Fruit fly (Drosophila melanogaster) whole organism, embryonic: ENCODE measurements around the gene Gycalpha99B.

Source experiments
- Antp ChIP-seq: fragments of 200-800 bp; sonication (Bioruptor generic); optimal IDR thresholded peaks from 3 replicates; lab custom pipeline; 2016; ENCODE audit warnings: missing biosample characterization, missing genetic modification characterization
- Awh ChIP-seq: fragments of 200-800 bp; sonication (Bioruptor generic); IDR thresholded peaks from 2 replicates; pipeline ENCODE4, ENCODE4 v1.3.6; 2022; ENCODE audit warnings: missing biosample characterization, missing genetic modification characterization
- BEAF-32 ChIP-seq: fragments of 200-800 bp; sonication (Bioruptor generic); optimal IDR thresholded peaks from 3 replicates; lab custom pipeline; 2017; ENCODE audit warnings: missing biosample characterization, missing genetic modification characterization, mild to moderate bottlenecking, moderate library complexity, missing genetic modification reagents
- Bgb ChIP-seq: fragments of 200-800 bp; sonication (Bioruptor generic); IDR thresholded peaks from 2 replicates; pipeline ENCODE4 v1.3.6; 2022; ENCODE audit warnings: missing biosample characterization, missing genetic modification characterization; ENCODE audit not compliant: partially characterized antibody
- Blimp-1 ChIP-seq: fragments of 200-800 bp; sonication (Bioruptor generic); optimal IDR thresholded peaks from 3 replicates; lab custom pipeline; 2018; ENCODE audit warnings: missing biosample characterization, missing genetic modification characterization, mild to moderate bottlenecking, moderate library complexity, missing genetic modification reagents
- CG10267 ChIP-seq: fragments of 200-800 bp; sonication (Bioruptor generic); optimal IDR thresholded peaks from 2 replicates; lab custom pipeline; 2018; ENCODE audit warnings: missing biosample characterization, mild to moderate bottlenecking, missing genetic modification characterization, moderate library complexity
- CG10565 ChIP-seq: fragments of 200-800 bp; sonication (Bioruptor generic); optimal IDR thresholded peaks from 3 replicates; lab custom pipeline; 2016; ENCODE audit warnings: missing biosample characterization, mild to moderate bottlenecking, missing genetic modification characterization
- CG12219 ChIP-seq: fragments of 200-800 bp; sonication (Bioruptor generic); optimal IDR thresholded peaks from 3 replicates; lab custom pipeline; 2018; ENCODE audit warnings: missing biosample characterization, mild to moderate bottlenecking, missing genetic modification characterization
- CG12769 ChIP-seq: fragments of 200-800 bp; sonication (Bioruptor generic); optimal IDR thresholded peaks from 2 replicates; lab custom pipeline; 2019; ENCODE audit warnings: missing biosample characterization, mild to moderate bottlenecking, missing genetic modification characterization, moderate library complexity
- CG13123 ChIP-seq: fragments of 200-800 bp; sonication (Bioruptor generic); optimal IDR thresholded peaks from 2 replicates; lab custom pipeline; 2016; ENCODE audit warnings: missing biosample characterization, missing genetic modification characterization
- CG1529 ChIP-seq: fragments of 200-800 bp; sonication (Bioruptor generic); optimal IDR thresholded peaks from 3 replicates; lab custom pipeline; 2018; ENCODE audit warnings: missing biosample characterization, missing genetic modification characterization
- CG17385 ChIP-seq: fragments of 200-800 bp; sonication (Bioruptor generic); optimal IDR thresholded peaks from 3 replicates; lab custom pipeline; 2018; ENCODE audit warnings: missing biosample characterization, mild to moderate bottlenecking, missing genetic modification characterization
- CG30403 ChIP-seq: fragments of 200-800 bp; sonication (Bioruptor generic); optimal IDR thresholded peaks from 3 replicates; lab custom pipeline; 2016; ENCODE audit warnings: missing biosample characterization, missing genetic modification characterization
- CG34224 ChIP-seq: fragments of 200-800 bp; sonication (Bioruptor generic); IDR thresholded peaks from 3 replicates; pipeline ENCODE4 v1.3.6; 2022; ENCODE audit warnings: missing biosample characterization, missing genetic modification characterization; ENCODE audit not compliant: partially characterized antibody
- CG4404 ChIP-seq: fragments of 200-800 bp; sonication (Bioruptor generic); IDR thresholded peaks from 2 replicates; pipeline ENCODE4 v1.3.6; 2022; ENCODE audit warnings: missing biosample characterization, missing genetic modification characterization
- CG7745 ChIP-seq: fragments of 200-800 bp; sonication (Bioruptor generic); optimal IDR thresholded peaks from 2 replicates; lab custom pipeline; 2018; ENCODE audit warnings: missing biosample characterization, mild to moderate bottlenecking, missing genetic modification characterization, moderate library complexity
- CG7839 ChIP-seq: fragments of 200-800 bp; sonication (Bioruptor generic); optimal IDR thresholded peaks from 3 replicates; lab custom pipeline; 2018; ENCODE audit warnings: missing biosample characterization, mild to moderate bottlenecking, missing genetic modification characterization, moderate library complexity
- CG7928 ChIP-seq: fragments of 200-800 bp; sonication (Bioruptor generic); optimal IDR thresholded peaks from 2 replicates; lab custom pipeline; 2017; ENCODE audit warnings: missing biosample characterization, mild to moderate bottlenecking, missing genetic modification characterization
- Camta ChIP-seq: fragments of 200-800 bp; sonication (Bioruptor generic); optimal IDR thresholded peaks from 2 replicates; lab custom pipeline; 2016; ENCODE audit warnings: missing biosample characterization, missing genetic modification characterization
- D19B ChIP-seq: fragments of 200-800 bp; sonication (Bioruptor generic); optimal IDR thresholded peaks from 2 replicates; lab custom pipeline; 2017; ENCODE audit warnings: missing biosample characterization, mild to moderate bottlenecking, missing genetic modification characterization
- HLH4C ChIP-seq: fragments of 200-800 bp; sonication (Bioruptor generic); IDR thresholded peaks from 3 replicates; pipeline ENCODE4 v1.3.6; 2022; ENCODE audit warnings: missing biosample characterization, missing genetic modification characterization; ENCODE audit not compliant: partially characterized antibody
- Hey ChIP-seq: fragments of 200-800 bp; sonication (Bioruptor generic); optimal IDR thresholded peaks from 3 replicates; lab custom pipeline; 2018; ENCODE audit warnings: missing biosample characterization, mild to moderate bottlenecking, missing genetic modification characterization
- Hmx ChIP-seq: fragments of 200-800 bp; sonication (Bioruptor generic); optimal IDR thresholded peaks from 2 replicates; lab custom pipeline; 2016; ENCODE audit warnings: missing biosample characterization, missing genetic modification characterization
- Kr ChIP-seq: fragments of 200-800 bp; sonication (Bioruptor generic); optimal IDR thresholded peaks from 2 replicates; lab custom pipeline; 2017; ENCODE audit warnings: missing biosample characterization, mild to moderate bottlenecking, missing genetic modification characterization
- Lhr ChIP-seq: fragments of 200-800 bp; sonication (Bioruptor generic); optimal IDR thresholded peaks from 3 replicates; lab custom pipeline; 2017; ENCODE audit warnings: mild to moderate bottlenecking, missing biosample characterization, missing genetic modification reagents, missing genetic modification characterization
- Mrtf ChIP-seq: fragments of 200-800 bp; sonication (Bioruptor generic); IDR thresholded peaks from 3 replicates; pipeline ENCODE4 v1.3.6; 2022; ENCODE audit warnings: missing biosample characterization, missing genetic modification characterization
- Oaz ChIP-seq: fragments of 200-800 bp; sonication (Bioruptor generic); IDR thresholded peaks from 2 replicates; pipeline ENCODE4 v1.3.6; 2022; ENCODE audit warnings: missing biosample characterization, missing genetic modification characterization
- Opbp ChIP-seq: fragments of 200-800 bp; sonication (Bioruptor generic); IDR thresholded peaks from 3 replicates; pipeline ENCODE4 v1.3.6; 2022; ENCODE audit warnings: missing biosample characterization, missing genetic modification characterization; ENCODE audit not compliant: partially characterized antibody
- Spps ChIP-seq: fragments of 200-800 bp; sonication (Bioruptor generic); optimal IDR thresholded peaks from 2 replicates; lab custom pipeline; 2018; ENCODE audit warnings: missing biosample characterization, mild to moderate bottlenecking, missing genetic modification characterization
- Ssrp ChIP-seq: fragments of 200-800 bp; sonication (Bioruptor generic); optimal IDR thresholded peaks from 2 replicates; lab custom pipeline; 2018; ENCODE audit warnings: missing biosample characterization, mild to moderate bottlenecking, missing genetic modification characterization, moderate library complexity
- ab ChIP-seq: fragments of 200-800 bp; sonication (Bioruptor generic); optimal IDR thresholded peaks from 2 replicates; lab custom pipeline; 2016; ENCODE audit warnings: missing biosample characterization, missing genetic modification characterization
- dmrt99B ChIP-seq: fragments of 200-800 bp; sonication (Bioruptor generic); optimal IDR thresholded peaks from 2 replicates; lab custom pipeline; 2018; ENCODE audit warnings: missing biosample characterization, mild to moderate bottlenecking, missing genetic modification characterization, moderate library complexity
- emc ChIP-seq: fragments of 200-800 bp; sonication (Bioruptor generic); optimal IDR thresholded peaks from 2 replicates; lab custom pipeline; 2016; ENCODE audit warnings: missing biosample characterization, missing genetic modification characterization
- fru ChIP-seq: fragments of >200 bp; optimal IDR thresholded peaks from 2 replicates; lab custom pipeline; 2017
- gce ChIP-seq: fragments of 200-800 bp; sonication (Bioruptor generic); IDR thresholded peaks from 3 replicates; pipeline ENCODE4 v1.3.6; 2022; ENCODE audit warnings: missing biosample characterization, missing genetic modification characterization
- gro ChIP-seq: fragments of 200-800 bp; sonication (Bioruptor generic); optimal IDR thresholded peaks from 2 replicates; lab custom pipeline; 2016; ENCODE audit warnings: missing biosample characterization, missing genetic modification characterization
- gsb ChIP-seq: fragments of 200-800 bp; sonication (Bioruptor generic); IDR thresholded peaks from 2 replicates; pipeline ENCODE4 v1.3.6; 2022; ENCODE audit warnings: missing biosample characterization, missing genetic modification characterization
- jigr1 ChIP-seq: fragments of 200-800 bp; sonication (Bioruptor generic); IDR thresholded peaks from 3 replicates; pipeline ENCODE4 v1.3.6; 2022; ENCODE audit warnings: missing biosample characterization, missing genetic modification characterization
- lbe ChIP-seq: fragments of 200-800 bp; sonication (Bioruptor generic); optimal IDR thresholded peaks from 2 replicates; lab custom pipeline; 2016; ENCODE audit warnings: missing biosample characterization, mild to moderate bottlenecking, missing genetic modification characterization
- otp ChIP-seq: fragments of 200-800 bp; sonication (Bioruptor generic); IDR thresholded peaks from 3 replicates; pipeline ENCODE4, ENCODE4 v1.3.6; 2022; ENCODE audit warnings: missing biosample characterization, missing genetic modification characterization
- pb ChIP-seq: fragments of 200-800 bp; sonication (Bioruptor generic); optimal IDR thresholded peaks from 3 replicates; lab custom pipeline; 2016; ENCODE audit warnings: missing biosample characterization, missing genetic modification characterization
- rib ChIP-seq: fragments of 200-800 bp; sonication (Bioruptor generic); IDR thresholded peaks from 2 replicates; pipeline ENCODE4 v1.3.6; 2022; ENCODE audit warnings: missing biosample characterization, missing genetic modification characterization
- ro ChIP-seq: fragments of 200-800 bp; sonication (Bioruptor generic); IDR thresholded peaks from 2 replicates; pipeline ENCODE4 v1.3.6; 2022; ENCODE audit warnings: missing biosample characterization, missing genetic modification characterization
- sob ChIP-seq: fragments of 200-800 bp; sonication (Bioruptor generic); IDR thresholded peaks from 2 replicates; pipeline ENCODE4 v1.3.6; 2022; ENCODE audit warnings: missing biosample characterization, missing genetic modification characterization
- sqz ChIP-seq: fragments of 200-800 bp; sonication (Bioruptor generic); optimal IDR thresholded peaks from 3 replicates; lab custom pipeline; 2018; ENCODE audit warnings: missing biosample characterization, mild to moderate bottlenecking, missing genetic modification characterization
- sug ChIP-seq: fragments of 200-800 bp; optimal IDR thresholded peaks from 2 replicates; lab custom pipeline; 2019; ENCODE audit warnings: missing biosample characterization, mild to moderate bottlenecking, missing genetic modification characterization, moderate library complexity
- tgo ChIP-seq: fragments of 200-800 bp; sonication (Bioruptor generic); IDR thresholded peaks from 3 replicates; pipeline ENCODE4 v1.3.6; 2022; ENCODE audit warnings: missing biosample characterization, missing genetic modification characterization
- tin ChIP-seq: fragments of 200-800 bp; sonication (Bioruptor generic); optimal IDR thresholded peaks from 3 replicates; lab custom pipeline; 2016; ENCODE audit warnings: missing biosample characterization, missing genetic modification characterization
- tll ChIP-seq, 2 experiments: fragments of 200-800 bp in 1 of 2; fragments of >200 bp in 1 of 2; sonication (Bioruptor generic) in 1 of 2; optimal IDR thresholded peaks; 2 replicates each; lab custom pipeline; 2017 to 2019; ENCODE audit warnings: missing biosample characterization in 2 of 2, missing genetic modification characterization in 2 of 2, mild to moderate bottlenecking in 1 of 2, moderate library complexity in 1 of 2
- ttk ChIP-seq: fragments of 200-800 bp; sonication (Bioruptor generic); IDR thresholded peaks from 2 replicates; pipeline ENCODE4 v2.1.2; 2022; ENCODE audit warnings: missing biosample characterization, missing genetic modification characterization
- usp ChIP-seq: fragments of >200 bp; optimal IDR thresholded peaks from 2 replicates; lab custom pipeline; 2017; ENCODE audit warnings: missing biosample characterization, missing genetic modification characterization
- wor ChIP-seq: fragments of 200-800 bp; sonication (Bioruptor generic); IDR thresholded peaks from 2 replicates; pipeline ENCODE4 v1.3.6; 2022; ENCODE audit warnings: missing biosample characterization, missing genetic modification characterization

The Gycalpha99B gene

dm6 chr3R:29651488-29651887, 30.8 kb upstream of the Gycalpha99B start (continued):
- TF ChIP-seq Hey (no peak), rib (GFP tag; lab: Robert Waterston, UW) (no peak), CG1529 (GFP tag; lab: Kevin White, UChicago) (no peak), CG17385 (GFP tag; lab: Kevin White, UChicago) (peak; percentile 45), emc (GFP tag; lab: Kevin White, UChicago) (no peak), CG13123 (GFP tag; lab: Kevin White, UChicago) (no peak), Lhr (GFP tag; lab: Kevin White, UChicago) (no peak), D19B (GFP tag; lab: Kevin White, UChicago) (no peak), HLH4C (no peak), CG7839 (tag; lab: Kevin White, UChicago) (peak; percentile 47), ro (GFP tag; lab: Robert Waterston, UW) (no peak), BEAF-32 (GFP tag; lab: Kevin White, UChicago) (no peak), Oaz (GFP tag; lab: Robert Waterston, UW) (no peak), tgo (GFP tag; lab: Robert Waterston, UW) (peak; percentile 50; the same call in 2 of the 3 replicates), CG7928 (GFP tag; lab: Kevin White, UChicago) (no peak), Ssrp (no peak), Bgb (GFP tag; lab: Robert Waterston, UW) (no peak), otp (GFP tag; lab: Robert Waterston, UW) (0 out of 3 replicates have a peak, but pooled peaks have one; percentile 25), fru (lab: Kevin White, UChicago) (no peak), CG12769 (peak; percentile 32), CG34224 (GFP tag; lab: Robert Waterston, UW) (no peak), jigr1 (GFP tag; lab: Robert Waterston, UW) (no peak), tin (GFP tag; lab: Kevin White, UChicago) (no peak), sug (tag; lab: Kevin White, UChicago) (no peak), CG10565 (GFP tag; lab: Kevin White, UChicago) (no peak), usp (no peak), CG4404 (GFP tag; lab: Robert Waterston, UW) (peak; percentile 22; the same call in 1 of the 2 replicates), sqz (no peak), ab (no peak), pb (no peak), CG10267 (tag; lab: Kevin White, UChicago) (no peak), dmrt99B (peak; percentile 73), Spps (tag; lab: Kevin White, UChicago) (no peak), Antp (no peak), Awh (GFP tag; lab: Robert Waterston, UW) (no peak), Opbp (GFP tag; lab: Robert Waterston, UW) (no peak), gro (no peak), Hmx (GFP tag; lab: Kevin White, UChicago) (no peak), sob (GFP tag; lab: Robert Waterston, UW) (0 out of 2 replicates have a peak, but pooled peaks have one; percentile 8), wor (no peak), tll (GFP tag; optimal IDR thresholded peaks at IDR 0.05; lab: Kevin White, UChicago) (no peak), gce (GFP tag; lab: Robert Waterston, UW) (no peak), CG30403 (peak; percentile 20), Mrtf (GFP tag; lab: Robert Waterston, UW) (no peak), CG12219 (no peak), CG7745 (tag; lab: Kevin White, UChicago) (no peak), ttk (GFP tag; lab: Robert Waterston, UW) (peak; percentile 39; the same call in 1 of the 2 replicates), Kr (GFP tag; lab: Kevin White, UChicago) (no peak), lbe (GFP tag; lab: Kevin White, UChicago) (no peak), gsb (GFP tag; lab: Robert Waterston, UW) (no peak), Blimp-1 (GFP tag; lab: Kevin White, UChicago) (peak; percentile 12), Camta (no peak)
